Fruit fly (Drosophila melanogaster): ENCODE data around the gene CG17375.

CG17375 gene

dm6 chr2L:6787029-6787972 is 18.3 kb downstream of the CG17375 start (continued):
- TF ChIP-seq bigmax (GFP tag; optimal IDR thresholded peaks at IDR 0.05) (no peak), CG7271 (tag; optimal IDR thresholded peaks at IDR 0.05) (peak; percentile 62), nmo (GFP tag; optimal IDR thresholded peaks at IDR 0.05) (peak; percentile 98), pzg (GFP tag; optimal IDR thresholded peaks at IDR 0.05) (peak; percentile 3), Myb (GFP tag; optimal IDR thresholded peaks at IDR 0.05) (peak; percentile 90), CG11456 (GFP tag; IDR thresholded peaks at IDR 0.05) (peak; percentile 85), CG9797 (GFP tag; optimal IDR thresholded peaks at IDR 0.05) (peak; percentile 10), ap (GFP tag; IDR thresholded peaks at IDR 0.05) (peak; percentile 67), Doc2 (GFP tag; IDR thresholded peaks at IDR 0.05) (no peak), psq (GFP tag; optimal IDR thresholded peaks at IDR 0.05) (peak; percentile 74), Lhr (GFP tag; optimal IDR thresholded peaks at IDR 0.05) (peak; percentile 82), cad (GFP tag; optimal IDR thresholded peaks at IDR 0.05) (no peak), seq (GFP tag; IDR thresholded peaks at IDR 0.05) (peak; percentile 89), CG32772 (GFP tag; IDR thresholded peaks at IDR 0.05) (peak; percentile 86), shn (GFP tag; optimal IDR thresholded peaks at IDR 0.05) (peak; percentile 97), ac (GFP tag; optimal IDR thresholded peaks at IDR 0.05) (no peak), gcm2 (GFP tag; optimal IDR thresholded peaks at IDR 0.05) (peak; percentile 83), CG14965 (GFP tag; optimal IDR thresholded peaks at IDR 0.05; ENCODE audit: borderline replicate concordance) (peak; percentile 76), Blimp-1 (GFP tag; optimal IDR thresholded peaks at IDR 0.05) (peak; percentile 89), CG9876 (GFP tag; optimal IDR thresholded peaks at IDR 0.05) (peak; percentile 92), bcd (GFP tag; optimal IDR thresholded peaks at IDR 0.05) (peak; percentile 97), tin (GFP tag; optimal IDR thresholded peaks at IDR 0.05) (peak; percentile 94), MESR4 (GFP tag; optimal IDR thresholded peaks at IDR 0.05) (peak; percentile 0), stc (GFP tag; IDR thresholded peaks at IDR 0.05) (peak; percentile 67), Oli (tag; optimal IDR thresholded peaks at IDR 0.05) (peak; percentile 97), BEAF-32 (GFP tag; optimal IDR thresholded peaks at IDR 0.05) (peak; percentile 18), CG4854 (GFP tag; optimal IDR thresholded peaks at IDR 0.05) (peak; percentile 92), Atf6 (GFP tag; IDR thresholded peaks at IDR 0.05) (peak; percentile 90), fd102C (GFP tag; optimal IDR thresholded peaks at IDR 0.05) (no peak), fd3F (GFP tag; optimal IDR thresholded peaks at IDR 0.05) (peak; percentile 91), CG5245 (GFP tag; optimal IDR thresholded peaks at IDR 0.05) (peak; percentile 83), CG7556 (GFP tag; optimal IDR thresholded peaks at IDR 0.05) (peak; percentile 99), pho (GFP tag; optimal IDR thresholded peaks at IDR 0.05) (peak; percentile 97), Vsx1 (GFP tag; optimal IDR thresholded peaks at IDR 0.05) (peak; percentile 81), CG12299 (tag; optimal IDR thresholded peaks at IDR 0.05) (peak; percentile 91), CG10654 (GFP tag; optimal IDR thresholded peaks at IDR 0.05) (peak; percentile 95), tup (GFP tag; optimal IDR thresholded peaks at IDR 0.05) (peak; percentile 60), Awh (GFP tag; IDR thresholded peaks at IDR 0.05) (peak; percentile 53), CG13296 (GFP tag; optimal IDR thresholded peaks at IDR 0.05) (peak; percentile 93), CG8359 (GFP tag; optimal IDR thresholded peaks at IDR 0.05; ENCODE audit: borderline replicate concordance) (peak; percentile 88), Elba2 (GFP tag; optimal IDR thresholded peaks at IDR 0.05) (peak; percentile 32), Jarid2 (GFP tag; optimal IDR thresholded peaks at IDR 0.05) (peak; percentile 5), dysf (GFP tag; IDR thresholded peaks at IDR 0.05) (peak; percentile 96), Six4 (GFP tag; optimal IDR thresholded peaks at IDR 0.05) (peak; percentile 97), dati (GFP tag; IDR thresholded peaks at IDR 0.05) (peak; percentile 64), zen (tag; optimal IDR thresholded peaks at IDR 0.05) (peak; percentile 74), salm (tag; optimal IDR thresholded peaks at IDR 0.05) (peak; percentile 80), CG1647 (GFP tag; optimal IDR thresholded peaks at IDR 0.05) (peak; percentile 94)
